Worm (Caenorhabditis elegans) whole organism, L1 larva: ENCODE data around the gene pat-6.
A peak's percentile ranks its signal among the peaks of the same experiment; 100 is the strongest.

Source experiments
- elt-3 ChIP-seq, 6 experiments: fragments of 150-350 bp in 1 of 6; sonication (generic microtip); optimal IDR thresholded peaks; 2 replicates each; lab custom pipeline; 2017 to 2018; ENCODE audit warnings: missing biosample characterization in 6 of 6, missing genetic modification characterization in 6 of 6, inconsistent platforms in 1 of 6
- unc-62 ChIP-seq: fragments of 150-350 bp; optimal IDR thresholded peaks from 2 replicates; lab custom pipeline; 2014; ENCODE audit warnings: missing biosample characterization, missing genetic modification reagents, missing genetic modification characterization

DNA sequence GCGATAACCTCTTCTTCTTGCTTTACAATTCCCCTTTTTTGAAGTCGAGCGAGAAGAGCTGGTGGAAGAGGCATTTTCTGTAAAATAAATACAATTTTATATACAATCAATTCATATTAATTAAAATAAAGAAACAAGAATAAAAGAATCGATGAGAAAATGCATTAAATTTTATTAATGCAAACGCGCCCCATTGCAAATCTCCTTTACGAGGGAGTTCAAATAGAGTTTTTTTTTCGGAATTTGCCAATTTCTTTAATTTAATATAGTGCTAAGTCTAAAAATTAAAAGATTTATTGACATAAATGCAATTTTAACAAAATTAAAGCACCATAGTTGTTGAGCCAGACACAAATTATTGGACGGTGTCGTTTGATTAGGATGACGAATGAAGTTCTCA, 2.4 kb downstream of the pat-6 start, which contains the start of gene pqbp-1.1:
- TF ChIP-seq elt-3 (tag; optimal IDR thresholded peaks at IDR 0.05; lab: Kevin White, UChicago): peak in 1 of 6 experiments; percentile 24
- no peak for TF ChIP-seq unc-62 (GFP tag; lab: Kevin White, UChicago)
